Worm (Caenorhabditis elegans) whole organism, L4/young adult: Measurements from ENCODE around the gene nca-2.

Experiments used
- W03F9.2 ChIP-seq: fragments of 150-350 bp; optimal IDR thresholded peaks from 2 replicates; lab custom pipeline; 2014; ENCODE audit warnings: missing biosample characterization, missing genetic modification characterization
- dao-5 ChIP-seq: sonication (generic microtip); optimal IDR thresholded peaks from 2 replicates; lab custom pipeline; 2016; ENCODE audit warnings: missing genotype, missing genetic modification characterization, moderate library complexity, missing compliant biosample characterization

DNA sequence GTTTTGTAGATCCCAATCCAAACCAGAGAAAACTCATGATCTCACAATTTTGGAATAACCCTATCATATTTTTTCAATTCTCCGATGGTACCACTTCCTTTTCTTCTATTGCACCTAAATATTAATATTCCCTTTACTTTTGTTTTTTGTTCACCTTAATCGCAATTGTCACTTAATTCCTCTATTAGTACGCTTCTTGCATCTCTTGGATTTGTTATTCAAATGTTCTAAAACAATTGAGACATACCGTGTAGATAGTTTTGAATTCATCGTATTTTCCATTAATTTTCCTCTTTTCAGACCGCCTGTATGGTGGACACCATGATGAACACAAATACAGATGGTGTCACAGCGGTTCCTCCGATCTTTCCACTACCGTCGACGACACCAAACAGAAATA is 13.5 kb upstream of the nca-2 start, which contains the start of gene flh-2:
- no peak for TF ChIP-seq W03F9.2 (tag; lab: Kevin White, UChicago)
- no peak for TF ChIP-seq dao-5
